Fruit fly (Drosophila melanogaster) whole organism: ENCODE measurements around the gene CG43232.

Experiments used
- CG8478 ChIP-seq: fragments of >200 bp; optimal IDR thresholded peaks from 2 replicates; lab custom pipeline; 2018; ENCODE audit warnings: inconsistent platforms
- Dll ChIP-seq: fragments of >200 bp; optimal IDR thresholded peaks from 2 replicates; lab custom pipeline; 2017
- EcR ChIP-seq, 2 experiments: fragments of >200 bp; optimal IDR thresholded peaks; 2 replicates each; lab custom pipeline; 2017; ENCODE audit warnings: missing biosample characterization in 2 of 2, missing genetic modification characterization in 2 of 2, missing genetic modification reagents in 2 of 2
- psq ChIP-seq: fragments of >200 bp; optimal IDR thresholded peaks from 2 replicates; lab custom pipeline; 2017
- usp ChIP-seq: fragments of >200 bp; optimal IDR thresholded peaks from 2 replicates; lab custom pipeline; 2017; ENCODE audit warnings: missing biosample characterization, missing genetic modification characterization, mixed read lengths

- TF ChIP-seq usp (GFP tag; lab: Kevin White, UChicago) (no peak), Dll (lab: Kevin White, UChicago) (no peak), EcR (GFP tag; optimal IDR thresholded peaks at IDR 0.05; lab: Kevin White, UChicago) (no peak), CG8478 (lab: Kevin White, UChicago) (no peak), psq (lab: Kevin White, UChicago) (no peak)
Observed at dm6 chr2L:6916345-6916744, 15.6 kb upstream of the CG43232 start, which contains the start of gene CG32829.
